Fruit fly (Drosophila melanogaster) whole organism, embryonic: ENCODE results near the gene KP78b.

Experiments used
- Antp ChIP-seq: fragments of 200-800 bp; sonication (Bioruptor generic); optimal IDR thresholded peaks from 3 replicates; lab custom pipeline; 2016; ENCODE audit warnings: missing biosample characterization, missing genetic modification characterization
- Atf3 ChIP-seq: fragments of 200-800 bp; sonication (Bioruptor generic); optimal IDR thresholded peaks from 3 replicates; lab custom pipeline; 2016; ENCODE audit warnings: missing biosample characterization, missing genetic modification characterization
- Bteb2 ChIP-seq: fragments of 200-800 bp; sonication (Bioruptor generic); optimal IDR thresholded peaks from 2 replicates; lab custom pipeline; 2016; ENCODE audit warnings: missing biosample characterization, missing genetic modification characterization
- CG10431 ChIP-seq: fragments of 200-800 bp; sonication (Bioruptor generic); optimal IDR thresholded peaks from 3 replicates; lab custom pipeline; 2018; ENCODE audit warnings: missing biosample characterization, mild to moderate bottlenecking, missing genetic modification characterization
- CG11085 ChIP-seq: fragments of 200-800 bp; sonication (Bioruptor generic); IDR thresholded peaks from 2 replicates; pipeline ENCODE4 v1.3.6; 2022; ENCODE audit warnings: missing biosample characterization, missing genetic modification characterization
- CG11695 ChIP-seq: fragments of 200-800 bp; sonication (Bioruptor generic); IDR thresholded peaks from 3 replicates; pipeline ENCODE4 v1.3.6; 2022; ENCODE audit warnings: missing biosample characterization, missing genetic modification characterization
- CG12104 ChIP-seq: fragments of 200-800 bp; sonication (Bioruptor generic); optimal IDR thresholded peaks from 3 replicates; lab custom pipeline; 2016; ENCODE audit warnings: missing biosample characterization, missing genetic modification characterization
- CG12155 ChIP-seq: fragments of 200-800 bp; sonication (Bioruptor generic); optimal IDR thresholded peaks from 3 replicates; lab custom pipeline; 2016; ENCODE audit warnings: missing biosample characterization, missing genetic modification characterization
- CG12769 ChIP-seq: fragments of 200-800 bp; sonication (Bioruptor generic); optimal IDR thresholded peaks from 2 replicates; lab custom pipeline; 2019; ENCODE audit warnings: missing biosample characterization, mild to moderate bottlenecking, missing genetic modification characterization, moderate library complexity
- CG17612 ChIP-seq: fragments of 200-800 bp; sonication (Bioruptor generic); IDR thresholded peaks from 2 replicates; pipeline ENCODE4 v1.3.6; 2022; ENCODE audit warnings: missing biosample characterization, missing genetic modification characterization
- CG18764 ChIP-seq: fragments of 200-800 bp; sonication (Bioruptor generic); optimal IDR thresholded peaks from 3 replicates; lab custom pipeline; 2016; ENCODE audit warnings: missing biosample characterization, missing genetic modification characterization
- CG2678 ChIP-seq: fragments of 200-800 bp; sonication (Bioruptor generic); optimal IDR thresholded peaks from 3 replicates; lab custom pipeline; 2019; ENCODE audit warnings: missing biosample characterization, mild to moderate bottlenecking, missing genetic modification characterization, moderate library complexity
- CG3065 ChIP-seq: fragments of 200-800 bp; sonication (Bioruptor generic); optimal IDR thresholded peaks from 2 replicates; lab custom pipeline; 2016; ENCODE audit warnings: missing biosample characterization, missing genetic modification characterization
- CG31224 ChIP-seq: fragments of 200-800 bp; sonication (Bioruptor generic); IDR thresholded peaks from 2 replicates; pipeline ENCODE4 v1.3.6; 2022; ENCODE audit warnings: missing biosample characterization, missing genetic modification characterization
- CG3838 ChIP-seq: fragments of 200-800 bp; sonication (Bioruptor generic); optimal IDR thresholded peaks from 3 replicates; lab custom pipeline; 2016; ENCODE audit warnings: missing biosample characterization, missing genetic modification characterization
- CG5180 ChIP-seq: fragments of 200-800 bp; sonication (Bioruptor generic); optimal IDR thresholded peaks from 3 replicates; lab custom pipeline; 2017; ENCODE audit warnings: missing biosample characterization, missing genetic modification characterization, mild to moderate bottlenecking, moderate library complexity, missing genetic modification reagents
- CG8089 ChIP-seq: fragments of 200-800 bp; sonication (Bioruptor generic); optimal IDR thresholded peaks from 3 replicates; lab custom pipeline; 2016; ENCODE audit warnings: missing biosample characterization, missing genetic modification characterization
- CG8359 ChIP-seq: fragments of 200-800 bp; sonication (Bioruptor generic); optimal IDR thresholded peaks from 2 replicates; lab custom pipeline; 2017; ENCODE audit warnings: missing biosample characterization, mild to moderate bottlenecking, missing genetic modification characterization, borderline replicate concordance
- CG9609 ChIP-seq: fragments of 200-800 bp; sonication (Bioruptor generic); optimal IDR thresholded peaks from 3 replicates; lab custom pipeline; 2016; ENCODE audit warnings: missing biosample characterization, missing genetic modification characterization
- D ChIP-seq, 2 experiments: fragments of 200-800 bp in 1 of 2; fragments of >200 bp in 1 of 2; sonication (Bioruptor generic) in 1 of 2; optimal IDR thresholded peaks; 2 replicates in 1 of 2; 3 replicates in 1 of 2; lab custom pipeline; 2017; ENCODE audit warnings: mild to moderate bottlenecking in 1 of 2, missing biosample characterization in 1 of 2, missing genetic modification characterization in 1 of 2, missing genetic modification reagents in 1 of 2
- Ets65A ChIP-seq: fragments of 200-800 bp; sonication (Bioruptor generic); peaks from one replicate; lab custom pipeline; 2016; ENCODE audit warnings: missing biosample characterization, missing genetic modification characterization
- GATAe ChIP-seq: fragments of 200-800 bp; sonication (Bioruptor generic); conservative IDR thresholded peaks from 2 replicates; pipeline ENCODE4 v1.3.6; 2022; ENCODE audit warnings: missing biosample characterization, missing genetic modification characterization
- HHEX ChIP-seq: fragments of 200-800 bp; sonication (Bioruptor generic); optimal IDR thresholded peaks from 3 replicates; lab custom pipeline; 2017; ENCODE audit warnings: missing biosample characterization, mild to moderate bottlenecking, missing genetic modification characterization, missing genetic modification reagents
- HLHmδ ChIP-seq: fragments of 200-800 bp; sonication (Bioruptor generic); optimal IDR thresholded peaks from 2 replicates; lab custom pipeline; 2018; ENCODE audit warnings: missing biosample characterization, mild to moderate bottlenecking, missing genetic modification characterization, moderate library complexity
- NC2α ChIP-seq: fragments of 200-800 bp; sonication (Bioruptor generic); optimal IDR thresholded peaks from 2 replicates; lab custom pipeline; 2016; ENCODE audit warnings: missing biosample characterization, missing genetic modification characterization
- NK7.1 ChIP-seq: fragments of 200-800 bp; sonication (Bioruptor generic); optimal IDR thresholded peaks from 3 replicates; lab custom pipeline; 2016; ENCODE audit warnings: missing biosample characterization, missing genetic modification characterization
- Nf-YA ChIP-seq: fragments of 200-800 bp; sonication (Bioruptor generic); IDR thresholded peaks from 2 replicates; pipeline ENCODE4 v1.3.6; 2022; ENCODE audit warnings: missing biosample characterization, missing genetic modification characterization
- Rx ChIP-seq: fragments of 200-800 bp; sonication (Bioruptor generic); IDR thresholded peaks from 2 replicates; pipeline ENCODE4 v1.3.6; 2022; ENCODE audit warnings: missing biosample characterization, missing genetic modification characterization
- Ssrp ChIP-seq: fragments of 200-800 bp; sonication (Bioruptor generic); optimal IDR thresholded peaks from 2 replicates; lab custom pipeline; 2018; ENCODE audit warnings: missing biosample characterization, mild to moderate bottlenecking, missing genetic modification characterization, moderate library complexity
- Xbp1 ChIP-seq: fragments of 200-800 bp; sonication (Bioruptor generic); optimal IDR thresholded peaks from 3 replicates; lab custom pipeline; 2016; ENCODE audit warnings: missing biosample characterization, mild to moderate bottlenecking, missing genetic modification characterization
- ap ChIP-seq: fragments of 200-800 bp; sonication (Bioruptor generic); IDR thresholded peaks from 2 replicates; pipeline ENCODE4 v1.3.6; 2022; ENCODE audit warnings: missing biosample characterization, missing genetic modification characterization
- chif ChIP-seq, 2 experiments: fragments of 200-800 bp; sonication (Bioruptor generic); optimal IDR thresholded peaks; 3 replicates each; lab custom pipeline; 2016; ENCODE audit warnings: missing biosample characterization in 2 of 2, missing genetic modification characterization in 2 of 2
- da ChIP-seq: fragments of 200-800 bp; sonication (Bioruptor generic); optimal IDR thresholded peaks from 2 replicates; lab custom pipeline; 2016; ENCODE audit warnings: missing biosample characterization, missing genetic modification characterization
- danr ChIP-seq: fragments of 200-800 bp; sonication (Bioruptor generic); IDR thresholded peaks from 2 replicates; pipeline ENCODE4 v1.3.6; 2022; ENCODE audit warnings: missing biosample characterization, missing genetic modification characterization
- fu2 ChIP-seq: fragments of 200-800 bp; sonication (Bioruptor generic); optimal IDR thresholded peaks from 2 replicates; lab custom pipeline; 2016; ENCODE audit warnings: missing biosample characterization, missing genetic modification characterization
- ham ChIP-seq: fragments of 200-800 bp; sonication (Bioruptor generic); IDR thresholded peaks from 2 replicates; pipeline ENCODE4 v1.3.6; 2022; ENCODE audit warnings: missing biosample characterization, missing genetic modification characterization
- inv ChIP-seq: fragments of 200-800 bp; sonication (Bioruptor generic); IDR thresholded peaks from 2 replicates; pipeline ENCODE4 v1.3.6; 2022; ENCODE audit warnings: missing biosample characterization, missing genetic modification characterization; ENCODE audit not compliant: partially characterized antibody
- jigr1 ChIP-seq: fragments of 200-800 bp; sonication (Bioruptor generic); IDR thresholded peaks from 3 replicates; pipeline ENCODE4 v1.3.6; 2022; ENCODE audit warnings: missing biosample characterization, missing genetic modification characterization
- ken ChIP-seq: fragments of 200-800 bp; sonication (Bioruptor generic); IDR thresholded peaks from 3 replicates; pipeline ENCODE4 v1.3.6; 2022; ENCODE audit warnings: missing biosample characterization, missing genetic modification characterization
- lab ChIP-seq: fragments of 200-800 bp; sonication (Bioruptor generic); optimal IDR thresholded peaks from 3 replicates; lab custom pipeline; 2017; ENCODE audit warnings: missing biosample characterization, missing genetic modification characterization, mild to moderate bottlenecking, moderate library complexity, missing genetic modification reagents
- nmo ChIP-seq: fragments of 200-800 bp; sonication (Bioruptor generic); optimal IDR thresholded peaks from 2 replicates; lab custom pipeline; 2018; ENCODE audit warnings: missing biosample characterization, mild to moderate bottlenecking, missing genetic modification characterization, moderate library complexity
- peb ChIP-seq: fragments of 200-800 bp; sonication (Bioruptor generic); IDR thresholded peaks from 2 replicates; pipeline ENCODE4 v1.3.6; 2022; ENCODE audit warnings: missing biosample characterization, missing genetic modification characterization
- pita ChIP-seq: fragments of 200-800 bp; sonication (Bioruptor generic); optimal IDR thresholded peaks from 2 replicates; lab custom pipeline; 2017; ENCODE audit warnings: missing biosample characterization, mild to moderate bottlenecking, missing genetic modification characterization
- prd ChIP-seq, 3 experiments: fragments of >200 bp in 2 of 3; fragments of 200-800 bp in 1 of 3; sonication (Bioruptor generic) in 1 of 3; optimal IDR thresholded peaks in 2 of 3; IDR thresholded peaks in 1 of 3; 2 replicates in 2 of 3; 3 replicates in 1 of 3; pipeline versions ENCODE4 v1.3.6 to Lab custom; 2017 to 2022; ENCODE audit warnings: missing biosample characterization in 1 of 3, missing genetic modification characterization in 1 of 3
- pros ChIP-seq: fragments of 200-800 bp; sonication (Bioruptor generic); optimal IDR thresholded peaks from 3 replicates; lab custom pipeline; 2019; ENCODE audit warnings: missing biosample characterization, mild to moderate bottlenecking, missing genetic modification characterization, moderate library complexity
- run ChIP-seq: fragments of 200-800 bp; sonication (Bioruptor generic); optimal IDR thresholded peaks from 3 replicates; lab custom pipeline; 2018; ENCODE audit warnings: missing biosample characterization, mild to moderate bottlenecking, missing genetic modification characterization
- sd ChIP-seq: fragments of 200-800 bp; sonication (Bioruptor generic); optimal IDR thresholded peaks from 3 replicates; lab custom pipeline; 2018; ENCODE audit warnings: missing biosample characterization, mild to moderate bottlenecking, missing genetic modification characterization, moderate library complexity
- sug ChIP-seq: fragments of 200-800 bp; optimal IDR thresholded peaks from 2 replicates; lab custom pipeline; 2019; ENCODE audit warnings: missing biosample characterization, mild to moderate bottlenecking, missing genetic modification characterization, moderate library complexity
- tll ChIP-seq, 2 experiments: fragments of 200-800 bp in 1 of 2; fragments of >200 bp in 1 of 2; sonication (Bioruptor generic) in 1 of 2; optimal IDR thresholded peaks; 2 replicates each; lab custom pipeline; 2017 to 2019; ENCODE audit warnings: missing biosample characterization in 2 of 2, missing genetic modification characterization in 2 of 2, mild to moderate bottlenecking in 1 of 2, moderate library complexity in 1 of 2
- toy ChIP-seq: fragments of 200-800 bp; sonication (Bioruptor generic); IDR thresholded peaks from 2 replicates; pipeline ENCODE4 v1.3.6; 2022; ENCODE audit warnings: missing biosample characterization, missing genetic modification characterization
- twi ChIP-seq: fragments of 200-800 bp; optimal IDR thresholded peaks from 2 replicates; lab custom pipeline; 2019; ENCODE audit warnings: missing biosample characterization, mild to moderate bottlenecking, missing genetic modification characterization, moderate library complexity

KP78b gene

dm6 chr3R:11368766-11369165 lies 15.8 kb upstream of the KP78b start (continued):
- no peak for TF ChIP-seq Nf-YA (GFP tag; lab: Robert Waterston, UW)
- TF ChIP-seq CG12155 (GFP tag; lab: Kevin White, UChicago): peak; percentile 50
- TF ChIP-seq sug: no peak
- no peak for TF ChIP-seq Rx
- TF ChIP-seq CG31224: no peak
- no peak for TF ChIP-seq CG18764 (GFP tag; lab: Kevin White, UChicago)
- no peak for TF ChIP-seq NK7.1 (GFP tag; lab: Kevin White, UChicago)
- no peak for TF ChIP-seq inv (GFP tag; lab: Robert Waterston, UW)
- no peak for TF ChIP-seq NC2α (GFP tag; lab: Kevin White, UChicago)
- TF ChIP-seq lab: no peak
- TF ChIP-seq CG8089: peak; percentile 15
- no peak for TF ChIP-seq jigr1 (GFP tag; lab: Robert Waterston, UW)
- TF ChIP-seq pita: no peak
- TF ChIP-seq danr (GFP tag; lab: Robert Waterston, UW): no peak
- no peak for TF ChIP-seq toy (GFP tag; lab: Robert Waterston, UW)
- no peak for TF ChIP-seq CG11085 (GFP tag; lab: Robert Waterston, UW)
- TF ChIP-seq twi (tag; lab: Kevin White, UChicago): peak; percentile 23
- TF ChIP-seq Atf3 (GFP tag; lab: Kevin White, UChicago): no peak
- no peak for TF ChIP-seq tll (GFP tag; optimal IDR thresholded peaks at IDR 0.05; lab: Kevin White, UChicago)
- no peak for TF ChIP-seq CG10431 (GFP tag; lab: Kevin White, UChicago)
- no peak for TF ChIP-seq CG9609 (GFP tag; lab: Kevin White, UChicago)
- TF ChIP-seq CG2678: no peak
- TF ChIP-seq CG3065 (GFP tag; lab: Kevin White, UChicago): no peak
- TF ChIP-seq Antp (GFP tag; lab: Kevin White, UChicago): no peak
- TF ChIP-seq CG12769 (tag; lab: Kevin White, UChicago): no peak
- TF ChIP-seq ken: no peak
- TF ChIP-seq CG5180 (GFP tag; lab: Kevin White, UChicago): no peak
- TF ChIP-seq CG8359: peak; percentile 48
- TF ChIP-seq GATAe (GFP tag; lab: Robert Waterston, UW): no peak
- no peak for TF ChIP-seq HHEX (GFP tag; lab: Kevin White, UChicago)
- no peak for TF ChIP-seq CG3838 (GFP tag; lab: Kevin White, UChicago)
- no peak for TF ChIP-seq CG17612 (GFP tag; lab: Robert Waterston, UW)
- TF ChIP-seq ham: no peak
- 0 out of 3 replicates have a peak, but pooled peaks have one; percentile 18 for TF ChIP-seq CG11695 (GFP tag; lab: Robert Waterston, UW)
- TF ChIP-seq chif (GFP tag; optimal IDR thresholded peaks at IDR 0.05; lab: Kevin White, UChicago): peak in 1 of 2 experiments; percentile 72
- no peak for TF ChIP-seq prd (optimal IDR thresholded peaks at IDR 0.05; lab: Kevin White, UChicago)
- peak; percentile 69; the same call in 2 of the 3 replicates for TF ChIP-seq prd (GFP tag; IDR thresholded peaks at IDR 0.05; lab: Robert Waterston, UW)
- TF ChIP-seq Ssrp: peak; percentile 45
- TF ChIP-seq, all 482 proteins: peak for 112

- TF ChIP-seq pros: peak; percentile 98
- TF ChIP-seq CG31224: no peak
Observed at dm6 chr3R:11366315-11366714, 13.4 kb upstream of the KP78b start.

- TF ChIP-seq sd (tag; lab: Kevin White, UChicago): no peak
- TF ChIP-seq Ets65A (GFP tag; lab: Kevin White, UChicago): peak; percentile 1
- TF ChIP-seq Xbp1 (GFP tag; lab: Kevin White, UChicago): no peak
- no peak for TF ChIP-seq HLHmδ (GFP tag; lab: Kevin White, UChicago)
- TF ChIP-seq peb: no peak
- TF ChIP-seq run (tag; lab: Kevin White, UChicago): no peak
- peak; percentile 87 for TF ChIP-seq D (optimal IDR thresholded peaks at IDR 0.05; lab: Kevin White, UChicago)
- no peak for TF ChIP-seq D (GFP tag; optimal IDR thresholded peaks at IDR 0.05; lab: Kevin White, UChicago)
- no peak for TF ChIP-seq da
- no peak for TF ChIP-seq fu2
- no peak for TF ChIP-seq Bteb2
- no peak for TF ChIP-seq ap
- peak; percentile 60 for TF ChIP-seq pros
- TF ChIP-seq nmo (GFP tag; lab: Kevin White, UChicago): no peak
- no peak for TF ChIP-seq CG12104 (GFP tag; lab: Kevin White, UChicago)
Observed at dm6 chr3R:11363577-11363976, 10.6 kb upstream of the KP78b start.
